In the genomic region with DNA sequence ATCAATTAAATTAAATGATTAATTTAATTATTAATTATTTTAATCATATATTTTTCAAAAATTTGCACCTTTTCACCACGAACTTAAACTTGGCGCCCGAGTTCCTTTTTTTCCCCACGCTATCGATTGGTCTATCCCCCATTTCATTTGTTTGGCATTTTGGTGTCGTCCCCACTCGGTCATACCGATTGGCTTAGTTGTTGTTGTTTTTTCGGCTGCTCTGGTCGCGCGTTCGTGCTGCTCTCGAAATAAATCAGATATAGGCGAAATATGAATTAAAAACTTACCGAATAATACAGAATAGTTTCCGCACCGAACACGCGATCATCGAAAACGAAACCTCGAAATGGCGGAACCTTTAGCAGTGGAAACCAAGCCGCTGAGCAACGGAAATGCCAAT, we compare ENCODE assay signal across 4 fruit fly cellular contexts.
TF ChIP-seq lines count a peak whose summit lies in the region.

A gene (plus strand): TSS at position 194 of the 400 bp plus-strand sequence.

- no peak for TF ChIP-seq CTCF in whole organism, embryonic (GFP tag; optimal IDR thresholded peaks at IDR 0.05; lab: Kevin White, UChicago)

TF ChIP-seq in whole organism, embryonic, 481 proteins besides CTCF, POLR2A, EP300 and RAD21 (continues in another document):
- TF ChIP-seq NC2β (GFP tag; optimal IDR thresholded peaks at IDR 0.05; lab: Kevin White, UChicago): no peak
- TF ChIP-seq Dip2 (GFP tag; IDR thresholded peaks at IDR 0.05; lab: Robert Waterston, UW): no peak
- no peak for TF ChIP-seq ATbp (GFP tag; optimal IDR thresholded peaks at IDR 0.05; lab: Kevin White, UChicago)
- no peak for TF ChIP-seq tio (GFP tag; optimal IDR thresholded peaks at IDR 0.05; lab: Kevin White, UChicago)
- no peak for TF ChIP-seq CG17361 (GFP tag; IDR thresholded peaks at IDR 0.05; lab: Robert Waterston, UW)
- TF ChIP-seq CG33557 (GFP tag; optimal IDR thresholded peaks at IDR 0.05; lab: Kevin White, UChicago): no peak
- no peak for TF ChIP-seq ssp (GFP tag; IDR thresholded peaks at IDR 0.05; lab: Robert Waterston, UW)
- TF ChIP-seq CG30020 (tag; optimal IDR thresholded peaks at IDR 0.05; lab: Kevin White, UChicago): no peak
- TF ChIP-seq cato (GFP tag; optimal IDR thresholded peaks at IDR 0.05; lab: Kevin White, UChicago; ENCODE audit: borderline replicate concordance): no peak
- TF ChIP-seq Mad (GFP tag; optimal IDR thresholded peaks at IDR 0.05; lab: Kevin White, UChicago): no peak
- no peak for TF ChIP-seq CG10209 (GFP tag; optimal IDR thresholded peaks at IDR 0.05; lab: Kevin White, UChicago)
- peak; percentile 43; the same call in 1 of the 2 replicates for TF ChIP-seq Bgb (GFP tag; IDR thresholded peaks at IDR 0.05; lab: Robert Waterston, UW; ENCODE audit: partially characterized antibody)
- 0 out of 2 replicates have a peak, but pooled peaks have one; percentile 21 for TF ChIP-seq Scr (GFP tag; IDR thresholded peaks at IDR 0.05; lab: Robert Waterston, UW; ENCODE audit: partially characterized antibody)
- no peak for TF ChIP-seq CG9437 (GFP tag; optimal IDR thresholded peaks at IDR 0.05; lab: Kevin White, UChicago)
- peak; percentile 8 for TF ChIP-seq MESR4 (GFP tag; optimal IDR thresholded peaks at IDR 0.05; lab: Kevin White, UChicago)
- 0 out of 4 replicates have a peak, but pooled peaks have one; percentile 38 for TF ChIP-seq chinmo (GFP tag; IDR thresholded peaks at IDR 0.05; lab: Robert Waterston, UW; ENCODE audit: partially characterized antibody)
- no peak for TF ChIP-seq CG17912 (GFP tag; optimal IDR thresholded peaks at IDR 0.05; lab: Kevin White, UChicago)
- TF ChIP-seq run (tag; optimal IDR thresholded peaks at IDR 0.05; lab: Kevin White, UChicago): no peak
- peak; percentile 32 for TF ChIP-seq sens (GFP tag; lab: Kevin White, UChicago)
- no peak for TF ChIP-seq CG10654 (GFP tag; optimal IDR thresholded peaks at IDR 0.05; lab: Kevin White, UChicago)
- TF ChIP-seq CG2678 (tag; optimal IDR thresholded peaks at IDR 0.05; lab: Kevin White, UChicago): no peak

TF ChIP-seq in whole organism, prepupa, 60 proteins besides CTCF, POLR2A, EP300 and RAD21:
- no peak for TF ChIP-seq CG4318 (GFP tag; optimal IDR thresholded peaks at IDR 0.05; lab: Kevin White, UChicago)
- TF ChIP-seq eg (GFP tag; IDR thresholded peaks at IDR 0.05; lab: Robert Waterston, UW): 0 out of 3 replicates have a peak, but pooled peaks have one; percentile 13
- no peak for TF ChIP-seq Eip93F (GFP tag; optimal IDR thresholded peaks at IDR 0.05; lab: Kevin White, UChicago)
- no peak for TF ChIP-seq Lpt (GFP tag; optimal IDR thresholded peaks at IDR 0.05; lab: Kevin White, UChicago)
TF ChIP-seq in whole organism, prepupa: peak in this region for 1.

TF ChIP-seq in whole organism, pupa, 21 proteins besides CTCF, POLR2A, EP300 and RAD21:
- TF ChIP-seq Ets98B (GFP tag; IDR thresholded peaks at IDR 0.05; lab: Robert Waterston, UW): no peak
- 0 out of 3 replicates have a peak, but pooled peaks have one; percentile 38 for TF ChIP-seq CG4496 (GFP tag; IDR thresholded peaks at IDR 0.05; lab: Robert Waterston, UW)
- no peak for TF ChIP-seq EcR (GFP tag; optimal IDR thresholded peaks at IDR 0.05; lab: Kevin White, UChicago)

TF ChIP-seq in whole organism, wandering third instar larva, 38 proteins besides CTCF, POLR2A, EP300 and RAD21:
- TF ChIP-seq tai (GFP tag; optimal IDR thresholded peaks at IDR 0.05; lab: Kevin White, UChicago): no peak
- peak; percentile 47 for TF ChIP-seq Myc (optimal IDR thresholded peaks at IDR 0.05; lab: Kevin White, UChicago)
- peak; percentile 15 for TF ChIP-seq sage (GFP tag; optimal IDR thresholded peaks at IDR 0.05; lab: Kevin White, UChicago)
